Fruit fly (Drosophila melanogaster) whole organism, embryonic: ENCODE results near the gene GCS2beta.

ENCODE experiments used
- Aef1 ChIP-seq: fragments of 200-800 bp; sonication (Bioruptor generic); IDR thresholded peaks from 3 replicates; pipeline ENCODE4 v1.3.6; 2022; ENCODE audit warnings: missing biosample characterization, missing genetic modification characterization
- Bdp1 ChIP-seq: fragments of 200-800 bp; sonication (Bioruptor generic); optimal IDR thresholded peaks from 3 replicates; lab custom pipeline; 2016; ENCODE audit warnings: missing biosample characterization, missing genetic modification characterization
- BtbVII ChIP-seq: fragments of 200-800 bp; sonication (Bioruptor generic); optimal IDR thresholded peaks from 3 replicates; lab custom pipeline; 2017; ENCODE audit warnings: missing biosample characterization, mild to moderate bottlenecking, missing genetic modification characterization
- CG10431 ChIP-seq: fragments of 200-800 bp; sonication (Bioruptor generic); optimal IDR thresholded peaks from 3 replicates; lab custom pipeline; 2018; ENCODE audit warnings: missing biosample characterization, mild to moderate bottlenecking, missing genetic modification characterization
- CG10565 ChIP-seq: fragments of 200-800 bp; sonication (Bioruptor generic); optimal IDR thresholded peaks from 3 replicates; lab custom pipeline; 2016; ENCODE audit warnings: missing biosample characterization, mild to moderate bottlenecking, missing genetic modification characterization
- CG10959 ChIP-seq: fragments of 200-800 bp; sonication (Bioruptor generic); IDR thresholded peaks from 2 replicates; pipeline ENCODE4 v1.3.6; 2022; ENCODE audit warnings: missing biosample characterization, missing genetic modification characterization
- CG11085 ChIP-seq: fragments of 200-800 bp; sonication (Bioruptor generic); IDR thresholded peaks from 2 replicates; pipeline ENCODE4 v1.3.6; 2022; ENCODE audit warnings: missing biosample characterization, missing genetic modification characterization
- CG12155 ChIP-seq: fragments of 200-800 bp; sonication (Bioruptor generic); optimal IDR thresholded peaks from 3 replicates; lab custom pipeline; 2016; ENCODE audit warnings: missing biosample characterization, missing genetic modification characterization
- CG14710 ChIP-seq: fragments of 200-800 bp; sonication (Bioruptor generic); optimal IDR thresholded peaks from 3 replicates; lab custom pipeline; 2019; ENCODE audit warnings: missing biosample characterization, mild to moderate bottlenecking, missing genetic modification characterization, moderate library complexity
- CG1602 ChIP-seq: fragments of 200-800 bp; sonication (Bioruptor generic); optimal IDR thresholded peaks from 3 replicates; lab custom pipeline; 2016; ENCODE audit warnings: missing biosample characterization, missing genetic modification characterization
- CG1647 ChIP-seq: fragments of 200-800 bp; sonication (Bioruptor generic); optimal IDR thresholded peaks from 3 replicates; lab custom pipeline; 2016; ENCODE audit warnings: missing biosample characterization, missing genetic modification characterization
- CG17612 ChIP-seq: fragments of 200-800 bp; sonication (Bioruptor generic); IDR thresholded peaks from 2 replicates; pipeline ENCODE4 v1.3.6; 2022; ENCODE audit warnings: missing biosample characterization, missing genetic modification characterization
- CG2120 ChIP-seq: fragments of 200-800 bp; sonication (Bioruptor generic); optimal IDR thresholded peaks from 3 replicates; lab custom pipeline; 2016; ENCODE audit warnings: missing biosample characterization, missing genetic modification characterization
- CG2875 ChIP-seq: fragments of 200-800 bp; sonication (Bioruptor generic); optimal IDR thresholded peaks from 2 replicates; lab custom pipeline; 2017; ENCODE audit warnings: missing biosample characterization, mild to moderate bottlenecking, missing genetic modification characterization, missing genetic modification reagents
- CG30020 ChIP-seq: fragments of 200-800 bp; optimal IDR thresholded peaks from 2 replicates; lab custom pipeline; 2019; ENCODE audit warnings: missing biosample characterization, mild to moderate bottlenecking, missing genetic modification characterization, moderate library complexity
- CG31441 ChIP-seq: fragments of 200-800 bp; sonication (Bioruptor generic); IDR thresholded peaks from 2 replicates; pipeline ENCODE4 v1.3.6; 2022; ENCODE audit warnings: missing biosample characterization, missing genetic modification characterization
- CG3163 ChIP-seq: fragments of 200-800 bp; sonication (Bioruptor generic); optimal IDR thresholded peaks from 3 replicates; lab custom pipeline; 2016; ENCODE audit warnings: missing biosample characterization, missing genetic modification characterization
- CG34422 ChIP-seq: fragments of 200-800 bp; sonication (Bioruptor generic); IDR thresholded peaks from 3 replicates; pipeline ENCODE4 v1.3.6; 2022; ENCODE audit warnings: missing biosample characterization, missing genetic modification characterization
- CG3726 ChIP-seq: fragments of 200-800 bp; sonication (Bioruptor generic); IDR thresholded peaks from 3 replicates; pipeline ENCODE4, ENCODE4 v1.3.6; 2022; ENCODE audit warnings: missing biosample characterization, missing genetic modification characterization
- CG42726 ChIP-seq: fragments of 200-800 bp; sonication (Bioruptor generic); IDR thresholded peaks from 2 replicates; pipeline ENCODE4 v1.3.6; 2022; ENCODE audit warnings: missing biosample characterization, missing genetic modification characterization; ENCODE audit not compliant: partially characterized antibody
- CG4360 ChIP-seq: fragments of 200-800 bp; sonication (Bioruptor generic); IDR thresholded peaks from 2 replicates; pipeline ENCODE4 v1.3.6; 2022; ENCODE audit warnings: missing biosample characterization, missing genetic modification characterization
- CG6175 ChIP-seq: fragments of 200-800 bp; sonication (Bioruptor generic); IDR thresholded peaks from 3 replicates; pipeline ENCODE4 v1.3.6; 2022; ENCODE audit warnings: missing biosample characterization, missing genetic modification characterization
- CG6689 ChIP-seq: fragments of 200-800 bp; sonication (Bioruptor generic); IDR thresholded peaks from 2 replicates; pipeline ENCODE4 v1.3.6; 2022; ENCODE audit warnings: missing biosample characterization, missing genetic modification characterization
- CG7357 ChIP-seq: fragments of 200-800 bp; sonication (Bioruptor generic); IDR thresholded peaks from 3 replicates; pipeline ENCODE4 v1.3.6; 2022; ENCODE audit warnings: missing biosample characterization, missing genetic modification characterization
- CG7928 ChIP-seq: fragments of 200-800 bp; sonication (Bioruptor generic); optimal IDR thresholded peaks from 2 replicates; lab custom pipeline; 2017; ENCODE audit warnings: missing biosample characterization, mild to moderate bottlenecking, missing genetic modification characterization
- CG8290 ChIP-seq, 3 experiments: fragments of 200-800 bp; sonication (Bioruptor generic); optimal IDR thresholded peaks; 2 replicates each; lab custom pipeline; 2016 to 2019; ENCODE audit warnings: missing biosample characterization in 3 of 3, missing genetic modification characterization in 3 of 3, mild to moderate bottlenecking in 2 of 3, moderate library complexity in 1 of 3
- CG9817 ChIP-seq: fragments of 200-800 bp; sonication (Bioruptor generic); optimal IDR thresholded peaks from 2 replicates; lab custom pipeline; 2018; ENCODE audit warnings: missing biosample characterization, mild to moderate bottlenecking, missing genetic modification characterization, moderate library complexity
- Doc2 ChIP-seq: fragments of 200-800 bp; sonication (Bioruptor generic); IDR thresholded peaks from 2 replicates; pipeline ENCODE4 v1.3.6; 2022; ENCODE audit warnings: missing biosample characterization, missing genetic modification characterization
- Hsf ChIP-seq: fragments of 200-800 bp; sonication (Bioruptor generic); optimal IDR thresholded peaks from 3 replicates; lab custom pipeline; 2016; ENCODE audit warnings: missing biosample characterization, missing genetic modification characterization
- Jarid2 ChIP-seq: fragments of 200-800 bp; sonication (Bioruptor generic); optimal IDR thresholded peaks from 3 replicates; lab custom pipeline; 2017; ENCODE audit warnings: mild to moderate bottlenecking, missing biosample characterization, missing genetic modification reagents, missing genetic modification characterization
- Meics ChIP-seq: fragments of 200-800 bp; sonication (Bioruptor generic); optimal IDR thresholded peaks from 2 replicates; lab custom pipeline; 2017; ENCODE audit warnings: missing biosample characterization, mild to moderate bottlenecking, missing genetic modification characterization
- Side ChIP-seq: fragments of 200-800 bp; sonication (Bioruptor generic); optimal IDR thresholded peaks from 2 replicates; lab custom pipeline; 2016; ENCODE audit warnings: missing biosample characterization, missing genetic modification characterization
- ac ChIP-seq: fragments of 200-800 bp; sonication (Bioruptor generic); optimal IDR thresholded peaks from 3 replicates; lab custom pipeline; 2017; ENCODE audit warnings: missing biosample characterization, mild to moderate bottlenecking, missing genetic modification characterization
- aop ChIP-seq: fragments of 200-800 bp; sonication (Bioruptor generic); IDR thresholded peaks from 2 replicates; pipeline ENCODE4 v1.3.6; 2022; ENCODE audit warnings: missing biosample characterization, missing genetic modification characterization
- ap ChIP-seq: fragments of 200-800 bp; sonication (Bioruptor generic); IDR thresholded peaks from 2 replicates; pipeline ENCODE4 v1.3.6; 2022; ENCODE audit warnings: missing biosample characterization, missing genetic modification characterization
- az2 ChIP-seq: fragments of 200-800 bp; sonication (Bioruptor generic); optimal IDR thresholded peaks from 3 replicates; lab custom pipeline; 2016; ENCODE audit warnings: missing biosample characterization, missing genetic modification characterization
- br ChIP-seq: fragments of >200 bp; optimal IDR thresholded peaks from 2 replicates; lab custom pipeline; 2017
- chinmo ChIP-seq: fragments of 200-800 bp; sonication (Bioruptor generic); IDR thresholded peaks from 4 replicates; pipeline ENCODE4 v1.3.6; 2022; ENCODE audit warnings: missing biosample characterization, missing genetic modification characterization; ENCODE audit not compliant: partially characterized antibody
- emc ChIP-seq: fragments of 200-800 bp; sonication (Bioruptor generic); optimal IDR thresholded peaks from 2 replicates; lab custom pipeline; 2016; ENCODE audit warnings: missing biosample characterization, missing genetic modification characterization
- esg ChIP-seq: fragments of 200-800 bp; sonication (Bioruptor generic); conservative IDR thresholded peaks from 2 replicates; pipeline ENCODE4 v1.3.6; 2022; ENCODE audit warnings: missing biosample characterization, missing genetic modification characterization
- gcm ChIP-seq: fragments of 200-800 bp; sonication (Bioruptor generic); optimal IDR thresholded peaks from 2 replicates; lab custom pipeline; 2019; ENCODE audit warnings: missing biosample characterization, mild to moderate bottlenecking, missing genetic modification characterization, moderate library complexity
- jumu ChIP-seq: fragments of 200-800 bp; sonication (Bioruptor generic); optimal IDR thresholded peaks from 3 replicates; lab custom pipeline; 2016; ENCODE audit warnings: missing biosample characterization, missing genetic modification characterization
- oc ChIP-seq: fragments of 200-800 bp; sonication (Bioruptor generic); optimal IDR thresholded peaks from 2 replicates; lab custom pipeline; 2018; ENCODE audit warnings: missing biosample characterization, mild to moderate bottlenecking, missing genetic modification characterization, moderate library complexity
- org-1 ChIP-seq: fragments of 200-800 bp; sonication (Bioruptor generic); optimal IDR thresholded peaks from 2 replicates; lab custom pipeline; 2017; ENCODE audit warnings: missing biosample characterization, missing genetic modification characterization
- pb ChIP-seq: fragments of 200-800 bp; sonication (Bioruptor generic); optimal IDR thresholded peaks from 3 replicates; lab custom pipeline; 2016; ENCODE audit warnings: missing biosample characterization, missing genetic modification characterization
- sd ChIP-seq: fragments of 200-800 bp; sonication (Bioruptor generic); optimal IDR thresholded peaks from 3 replicates; lab custom pipeline; 2018; ENCODE audit warnings: missing biosample characterization, mild to moderate bottlenecking, missing genetic modification characterization, moderate library complexity
- stc ChIP-seq: fragments of 200-800 bp; sonication (Bioruptor generic); IDR thresholded peaks from 2 replicates; pipeline ENCODE4 v1.3.6; 2022; ENCODE audit warnings: missing biosample characterization, missing genetic modification characterization
- tll ChIP-seq, 2 experiments: fragments of 200-800 bp in 1 of 2; fragments of >200 bp in 1 of 2; sonication (Bioruptor generic) in 1 of 2; optimal IDR thresholded peaks; 2 replicates each; lab custom pipeline; 2017 to 2019; ENCODE audit warnings: missing biosample characterization in 2 of 2, missing genetic modification characterization in 2 of 2, mild to moderate bottlenecking in 1 of 2, moderate library complexity in 1 of 2
- unpg ChIP-seq: fragments of 200-800 bp; sonication (Bioruptor generic); optimal IDR thresholded peaks from 3 replicates; lab custom pipeline; 2018; ENCODE audit warnings: missing biosample characterization, mild to moderate bottlenecking, missing genetic modification characterization, moderate library complexity
- vvl ChIP-seq: fragments of 200-800 bp; sonication (Bioruptor generic); IDR thresholded peaks from 2 replicates; pipeline ENCODE4 v1.3.6; 2022; ENCODE audit warnings: missing biosample characterization, missing genetic modification characterization
- zen ChIP-seq: fragments of 200-800 bp; sonication (Bioruptor generic); optimal IDR thresholded peaks from 3 replicates; lab custom pipeline; 2018; ENCODE audit warnings: missing biosample characterization, mild to moderate bottlenecking, missing genetic modification characterization, moderate library complexity

GCS2beta gene

DNA sequence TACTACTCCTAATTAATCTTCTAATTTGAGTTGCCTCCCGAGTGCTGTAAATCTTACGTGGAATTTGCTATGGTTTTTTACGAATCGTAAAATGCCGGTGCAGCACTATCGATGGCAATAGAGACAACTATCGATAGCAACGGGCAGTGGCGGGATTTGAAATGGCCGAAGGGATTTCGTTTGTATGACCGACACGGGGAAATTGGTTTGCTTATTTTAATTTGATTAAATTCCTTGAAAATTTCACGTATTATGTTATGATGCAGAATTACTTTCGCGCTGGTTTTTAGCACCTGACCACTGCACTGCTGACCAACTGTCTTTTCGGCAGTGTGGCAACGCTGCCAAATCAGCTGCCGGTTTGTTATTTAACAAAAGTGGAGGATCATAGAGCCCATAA is at the start of gene GCS2beta, which contains the start of gene CG5131 (continued):
- TF ChIP-seq az2 (GFP tag; lab: Kevin White, UChicago) (peak; percentile 93), CG10959 (peak; percentile 67), CG10431 (GFP tag; lab: Kevin White, UChicago) (peak; percentile 60), zen (tag; lab: Kevin White, UChicago) (peak; percentile 86), ac (GFP tag; lab: Kevin White, UChicago) (peak; percentile 48), emc (GFP tag; lab: Kevin White, UChicago) (peak; percentile 92), pb (GFP tag; lab: Kevin White, UChicago) (peak; percentile 89), jumu (GFP tag; lab: Kevin White, UChicago) (peak; percentile 98), CG14710 (tag; lab: Kevin White, UChicago) (peak; percentile 89), CG1647 (GFP tag; lab: Kevin White, UChicago) (peak; percentile 94), CG17612 (GFP tag; lab: Robert Waterston, UW) (peak; percentile 88), CG6689 (GFP tag; lab: Robert Waterston, UW) (peak; percentile 92), Side (GFP tag; lab: Kevin White, UChicago) (peak; percentile 97), Bdp1 (GFP tag; lab: Kevin White, UChicago) (peak; percentile 90), sd (tag; lab: Kevin White, UChicago) (peak; percentile 92), stc (GFP tag; lab: Robert Waterston, UW) (peak; percentile 85), org-1 (GFP tag; lab: Kevin White, UChicago) (peak; percentile 78), CG2875 (peak; percentile 79), CG10565 (peak; percentile 61), CG3726 (GFP tag; lab: Robert Waterston, UW) (peak; percentile 87; the same call in 2 of the 3 replicates), CG30020 (tag; lab: Kevin White, UChicago) (peak; percentile 66), Jarid2 (GFP tag; lab: Kevin White, UChicago) (peak; percentile 67), gcm (GFP tag; lab: Kevin White, UChicago) (peak; percentile 80), CG2120 (GFP tag; lab: Kevin White, UChicago) (peak; percentile 98), aop (GFP tag; lab: Robert Waterston, UW) (peak; percentile 65; the same call in 1 of the 2 replicates), Doc2 (GFP tag; lab: Robert Waterston, UW) (peak; percentile 87), CG11085 (GFP tag; lab: Robert Waterston, UW) (peak; percentile 92), oc (tag; lab: Kevin White, UChicago) (peak; percentile 74), Aef1 (GFP tag; lab: Robert Waterston, UW) (peak; percentile 94), CG7928 (GFP tag; lab: Kevin White, UChicago) (peak; percentile 70), tll (GFP tag; optimal IDR thresholded peaks at IDR 0.05; lab: Kevin White, UChicago) (no peak), chinmo (GFP tag; lab: Robert Waterston, UW) (peak; percentile 82; the same call in 2 of the 4 replicates), CG31441 (peak; percentile 81), CG34422 (GFP tag; lab: Robert Waterston, UW) (peak; percentile 97), ap (peak; percentile 85), CG42726 (GFP tag; lab: Robert Waterston, UW) (peak; percentile 57; the same call in 1 of the 2 replicates), CG6175 (GFP tag; lab: Robert Waterston, UW) (peak; percentile 90), Meics (GFP tag; lab: Kevin White, UChicago) (peak; percentile 91), CG8290 (GFP tag; optimal IDR thresholded peaks at IDR 0.05; lab: Kevin White, UChicago) (peak; percentile 72), CG8290 (tag; optimal IDR thresholded peaks at IDR 0.05; lab: Kevin White, UChicago) (peak; percentile 35 to 97), CG3163 (GFP tag; lab: Kevin White, UChicago) (peak; percentile 84), Hsf (GFP tag; lab: Kevin White, UChicago) (peak; percentile 96), CG12155 (GFP tag; lab: Kevin White, UChicago) (peak; percentile 95), BtbVII (GFP tag; lab: Kevin White, UChicago) (peak; percentile 73), unpg (peak; percentile 92), vvl (peak; percentile 95), CG4360 (peak; percentile 49; the same call in 1 of the 2 replicates), CG9817 (tag; lab: Kevin White, UChicago) (peak; percentile 96), br (lab: Kevin White, UChicago) (no peak), esg (peak; percentile 94), CG1602 (peak; percentile 92), CG7357 (GFP tag; lab: Robert Waterston, UW) (peak; percentile 87)
